Worm (Caenorhabditis elegans): ENCODE results near the gene phf-5.

The phf-5 gene

DNA sequence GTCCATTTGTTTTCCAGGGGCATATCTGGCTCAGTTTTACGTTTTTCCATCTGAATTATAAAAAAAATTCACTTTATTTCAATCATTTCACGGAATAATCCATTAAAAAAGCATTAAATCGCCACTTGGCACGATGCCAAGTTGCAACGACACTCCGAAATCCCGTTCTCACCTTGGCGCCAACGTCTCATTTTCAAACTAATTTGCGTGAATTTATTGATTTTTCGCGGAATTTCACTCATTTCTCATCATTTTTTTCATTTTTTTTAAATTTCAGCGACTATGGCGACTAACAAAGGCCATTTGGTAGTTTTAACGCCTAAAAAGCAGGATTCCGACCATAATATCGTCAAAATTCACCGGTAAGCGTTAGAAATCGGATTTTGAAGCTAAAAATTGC lies 32.5 kb downstream of the phf-5 start, which contains the start of gene H14E04.2 (continued):
- TF ChIP-seq daf-12 (tag; optimal IDR thresholded peaks at IDR 0.05), result no peak
- no peak for TF ChIP-seq hlh-11 (tag; optimal IDR thresholded peaks at IDR 0.05)
- no peak for TF ChIP-seq sdz-12 (GFP tag; optimal IDR thresholded peaks at IDR 0.05)
- TF ChIP-seq ama-1 (optimal IDR thresholded peaks at IDR 0.05), result no peak
- no peak for TF ChIP-seq mxl-2 (GFP tag; conservative IDR thresholded peaks at IDR 0.05)
- no peak for TF ChIP-seq daf-8 (GFP tag; IDR thresholded peaks at IDR 0.05)
- TF ChIP-seq nhr-28 (tag; optimal IDR thresholded peaks at IDR 0.05), result no peak
- peak; percentile 97 for TF ChIP-seq dpl-1 (GFP tag; optimal IDR thresholded peaks at IDR 0.05)
- no peak for TF ChIP-seq nhr-10 (tag; optimal IDR thresholded peaks at IDR 0.05)
- no peak for TF ChIP-seq F26F4.8 (GFP tag; conservative IDR thresholded peaks at IDR 0.05)
- no peak for TF ChIP-seq spr-3 (GFP tag; optimal IDR thresholded peaks at IDR 0.05)
- TF ChIP-seq hlh-30 (tag; optimal IDR thresholded peaks at IDR 0.05; ENCODE audit: insufficient read depth), result peak; percentile 49
- TF ChIP-seq lsy-2 (tag; optimal IDR thresholded peaks at IDR 0.05), result peak; percentile 11 to 88
- no peak for TF ChIP-seq unc-62 (GFP tag; optimal IDR thresholded peaks at IDR 0.05 in 1 of 2)
- no peak for TF ChIP-seq unc-62 (tag; optimal IDR thresholded peaks at IDR 0.05)
- no peak for TF ChIP-seq ZK337.2 (GFP tag; IDR thresholded peaks at IDR 0.05)
- no peak for TF ChIP-seq egl-43 (GFP tag; IDR thresholded peaks at IDR 0.05)

DNA sequence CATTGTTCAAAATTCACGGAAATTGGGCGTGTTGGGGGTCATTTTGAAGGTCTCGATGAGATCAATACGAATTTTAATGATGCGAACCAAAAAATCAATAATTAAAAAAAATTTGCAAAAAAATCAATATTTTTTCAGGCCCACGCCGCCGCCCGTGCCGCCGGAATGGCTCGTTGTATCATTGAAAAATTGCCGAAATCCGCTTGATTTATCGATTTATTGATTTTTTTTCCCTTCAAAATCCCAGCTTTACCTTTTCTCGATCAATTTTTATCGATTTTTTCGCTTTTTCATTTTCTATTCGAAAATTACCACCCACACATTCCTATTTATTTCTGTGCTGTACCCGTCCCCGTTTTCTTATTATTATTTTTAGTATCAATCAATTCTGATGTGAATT lies 41.0 kb downstream of the phf-5 start:
- TF ChIP-seq F37D6.2 (tag; optimal IDR thresholded peaks at IDR 0.05) (no peak), php-3 (GFP tag; IDR thresholded peaks at IDR 0.05) (no peak), ces-1 (GFP tag; optimal IDR thresholded peaks at IDR 0.05) (no peak), T20F7.1 (GFP tag; optimal IDR thresholded peaks at IDR 0.05) (no peak), hlh-30 (tag; optimal IDR thresholded peaks at IDR 0.05; ENCODE audit: insufficient read depth) (no peak), jun-1 (tag; optimal IDR thresholded peaks at IDR 0.05) (no peak), ceh-44 (GFP tag; IDR thresholded peaks at IDR 0.05) (no peak), zip-11 (GFP tag; IDR thresholded peaks at IDR 0.05) (no peak), pqm-1 (tag; optimal IDR thresholded peaks at IDR 0.05) (no peak), lin-29 (GFP tag; IDR thresholded peaks at IDR 0.05) (no peak), egl-43 (GFP tag; IDR thresholded peaks at IDR 0.05) (no peak), sdz-12 (GFP tag; optimal IDR thresholded peaks at IDR 0.05) (no peak), ceh-28 (tag; optimal IDR thresholded peaks at IDR 0.05) (peak; percentile 99), spr-3 (GFP tag; optimal IDR thresholded peaks at IDR 0.05) (no peak), mep-1 (tag; optimal IDR thresholded peaks at IDR 0.05) (no peak), saeg-2 (GFP tag; IDR thresholded peaks at IDR 0.05) (no peak), ceh-62 (tag; optimal IDR thresholded peaks at IDR 0.05) (no peak), aha-1 (tag) (peak; percentile 30)

DNA sequence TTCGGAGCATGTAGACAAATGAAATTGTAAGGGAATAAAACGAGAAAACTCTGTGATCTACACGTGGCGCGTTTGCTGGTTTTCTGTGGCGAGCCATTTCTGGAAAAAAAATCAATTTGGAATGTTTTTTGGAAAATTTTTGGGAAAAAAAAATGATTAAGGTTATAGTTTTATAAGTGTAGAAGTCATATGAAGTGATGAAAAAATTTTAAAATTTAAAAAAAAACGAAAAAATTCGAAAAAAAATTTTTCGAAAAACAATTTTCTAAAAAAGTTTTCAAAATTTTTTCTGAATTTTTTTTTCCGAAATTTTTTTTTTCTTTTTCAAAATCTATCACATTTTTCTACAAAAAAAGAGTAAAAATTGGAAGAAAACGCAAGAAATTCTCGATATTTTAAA lies 43.1 kb downstream of the phf-5 start, which contains the start of gene H14E04.3:
TSS of gene H14E04.3 (minus strand) at position 101 of the 400 bp plus-strand sequence.
- no peak for TF ChIP-seq ceh-82 (tag; optimal IDR thresholded peaks at IDR 0.05)
- TF ChIP-seq aha-1 (tag), result no peak
- TF ChIP-seq nhr-111 (GFP tag; optimal IDR thresholded peaks at IDR 0.05), result no peak
- TF ChIP-seq php-3 (GFP tag; IDR thresholded peaks at IDR 0.05), result no peak

DNA sequence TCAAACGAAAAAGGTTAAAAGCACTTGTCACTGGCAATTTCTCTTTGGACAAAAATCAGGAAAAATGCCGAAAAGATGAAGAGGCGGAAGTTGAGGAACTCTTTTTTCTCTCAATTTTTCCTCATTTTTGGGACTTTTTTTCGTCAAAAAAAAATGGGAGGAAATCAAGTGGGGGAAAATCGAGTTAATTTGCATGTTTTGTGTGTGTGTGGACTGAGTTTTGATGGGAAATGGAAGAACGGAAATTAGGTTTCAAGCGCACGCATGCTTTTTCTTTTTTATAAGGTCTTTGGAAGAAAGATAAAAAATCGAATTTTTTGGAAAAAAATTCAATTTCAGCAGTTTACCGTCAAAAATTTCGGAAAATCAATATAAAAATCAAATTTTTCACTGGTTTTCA lies 48.3 kb downstream of the phf-5 start:
- no peak for TF ChIP-seq vab-7 (GFP tag; IDR thresholded peaks at IDR 0.05)
- TF ChIP-seq ces-1 (GFP tag; optimal IDR thresholded peaks at IDR 0.05), result peak; percentile 86
- no peak for TF ChIP-seq cey-2 (tag; optimal IDR thresholded peaks at IDR 0.05; ENCODE audit: borderline replicate concordance, insufficient read depth)
- no peak for TF ChIP-seq unc-130 (GFP tag; optimal IDR thresholded peaks at IDR 0.05)

Measured in whole organism, L4 larva.